Worm (Caenorhabditis elegans) whole organism, early embryonic: Measurements from ENCODE around the gene egl-18.

Experiments used
- B0310.2 ChIP-seq: sonication (generic microtip); optimal IDR thresholded peaks from 2 replicates; lab custom pipeline; 2016; ENCODE audit warnings: mild to moderate bottlenecking, missing genetic modification characterization, missing compliant biosample characterization
- F13C5.2 ChIP-seq: sonication (generic microtip); optimal IDR thresholded peaks from 2 replicates; lab custom pipeline; 2017; ENCODE audit warnings: mild to moderate bottlenecking, missing genetic modification characterization, inconsistent platforms, missing compliant biosample characterization
- aly-1 ChIP-seq: sonication (generic microtip); optimal IDR thresholded peaks from 2 replicates; lab custom pipeline; 2016; ENCODE audit warnings: missing genetic modification characterization, missing compliant biosample characterization
- ama-1 ChIP-seq: fragments of 150-350 bp; optimal IDR thresholded peaks from 2 replicates; lab custom pipeline; 2014
- ceh-13 ChIP-seq: fragments of 200-800 bp; sonication (Bioruptor generic); optimal IDR thresholded peaks from 2 replicates; lab custom pipeline; 2018; ENCODE audit warnings: mild to moderate bottlenecking, missing genetic modification characterization, missing compliant biosample characterization
- ceh-36 ChIP-seq: sonication (generic microtip); optimal IDR thresholded peaks from 2 replicates; lab custom pipeline; 2016; ENCODE audit warnings: missing genetic modification characterization, inconsistent platforms, missing compliant biosample characterization
- ets-7 ChIP-seq: sonication (generic microtip); optimal IDR thresholded peaks from 2 replicates; lab custom pipeline; 2016; ENCODE audit warnings: missing genotype, missing genetic modification characterization, missing compliant biosample characterization
- flt-1 ChIP-seq: fragments of 200-800 bp; sonication (Bioruptor generic); IDR thresholded peaks from 2 replicates; pipeline ENCODE4 v1.3.6; 2022; ENCODE audit warnings: missing genetic modification characterization, missing compliant biosample characterization
- hmbx-1 ChIP-seq: sonication (generic microtip); optimal IDR thresholded peaks from 2 replicates; lab custom pipeline; 2016; ENCODE audit warnings: mild to moderate bottlenecking, missing genetic modification characterization, missing compliant biosample characterization
- hmg-4 ChIP-seq: fragments of 200-800 bp; sonication (Bioruptor generic); optimal IDR thresholded peaks from 2 replicates; lab custom pipeline; 2018; ENCODE audit warnings: mild to moderate bottlenecking, missing genetic modification characterization, missing compliant biosample characterization
- hnd-1 ChIP-seq: sonication (generic microtip); optimal IDR thresholded peaks from 2 replicates; lab custom pipeline; 2016; ENCODE audit warnings: missing genetic modification characterization, missing compliant biosample characterization
- pes-1 ChIP-seq: fragments of 200-800 bp; sonication (Bioruptor generic); IDR thresholded peaks from 2 replicates; pipeline ENCODE4 v1.3.6; 2022; ENCODE audit warnings: missing genetic modification reagents, missing genetic modification characterization, missing compliant biosample characterization
- scrt-1 ChIP-seq: fragments of 200-800 bp; sonication (Bioruptor generic); IDR thresholded peaks from 2 replicates; pipeline ENCODE4 v1.3.6; 2022; ENCODE audit warnings: missing genetic modification characterization, missing compliant biosample characterization
- sea-1 ChIP-seq: fragments of 200-800 bp; sonication (Bioruptor generic); conservative IDR thresholded peaks from 2 replicates; pipeline ENCODE4 v1.3.6; 2022; ENCODE audit warnings: missing genetic modification characterization, missing compliant biosample characterization
- tbx-11 ChIP-seq: fragments of 200-800 bp; sonication (Bioruptor generic); IDR thresholded peaks from 2 replicates; pipeline ENCODE4 v1.3.6; 2022; ENCODE audit warnings: missing genetic modification characterization, missing compliant biosample characterization
- tbx-37 ChIP-seq: fragments of 200-800 bp; sonication (Bioruptor generic); conservative IDR thresholded peaks from 2 replicates; pipeline ENCODE4 v1.3.6; 2022; ENCODE audit warnings: missing genetic modification reagents, missing genetic modification characterization, missing compliant biosample characterization
- tra-4 ChIP-seq: sonication (generic microtip); optimal IDR thresholded peaks from 2 replicates; lab custom pipeline; 2017; ENCODE audit warnings: missing genetic modification characterization, missing compliant biosample characterization

egl-18 gene

ce11 chrIV:1902022-1902421 is at the start of gene egl-18:
Gene egl-18, plus strand, starts transcription at chrIV:1902322.
- TF ChIP-seq ama-1 (lab: Kevin White, UChicago): no peak
- no peak for TF ChIP-seq sea-1
- TF ChIP-seq B0310.2 (tag; lab: Kevin White, UChicago): no peak
- no peak for TF ChIP-seq flt-1
- TF ChIP-seq hmbx-1 (tag; lab: Kevin White, UChicago): no peak
- no peak for TF ChIP-seq tbx-11
- TF ChIP-seq tbx-37 (GFP tag; lab: Robert Waterston, UW): no peak
- no peak for TF ChIP-seq hmg-4 (GFP tag; lab: Kevin White, UChicago)
- TF ChIP-seq scrt-1 (GFP tag; lab: Robert Waterston, UW): no peak
- TF ChIP-seq aly-1 (tag; lab: Kevin White, UChicago): no peak
- no peak for TF ChIP-seq ceh-13 (GFP tag; lab: Kevin White, UChicago)
- no peak for TF ChIP-seq pes-1 (GFP tag; lab: Robert Waterston, UW)
- no peak for TF ChIP-seq hnd-1 (tag; lab: Kevin White, UChicago)

- TF ChIP-seq ama-1 (lab: Kevin White, UChicago) (no peak), ceh-13 (GFP tag; lab: Kevin White, UChicago) (no peak), B0310.2 (tag; lab: Kevin White, UChicago) (no peak), hmbx-1 (tag; lab: Kevin White, UChicago) (no peak), ets-7 (no peak), pes-1 (GFP tag; lab: Robert Waterston, UW) (peak; percentile 56), aly-1 (tag; lab: Kevin White, UChicago) (no peak), F13C5.2 (no peak), ceh-36 (tag; lab: Kevin White, UChicago) (no peak)
Observed at ce11 chrIV:1853934-1854438, 48.1 kb upstream of the egl-18 start.

ce11 chrIV:1857866-1858271 is 44.3 kb upstream of the egl-18 start:
- no peak for TF ChIP-seq hmg-4 (GFP tag; lab: Kevin White, UChicago)
- no peak for TF ChIP-seq ceh-36 (tag; lab: Kevin White, UChicago)
- no peak for TF ChIP-seq ama-1 (lab: Kevin White, UChicago)
- no peak for TF ChIP-seq sea-1
- no peak for TF ChIP-seq tbx-37 (GFP tag; lab: Robert Waterston, UW)
- TF ChIP-seq ceh-13 (GFP tag; lab: Kevin White, UChicago): no peak
- TF ChIP-seq B0310.2 (tag; lab: Kevin White, UChicago): no peak
- TF ChIP-seq aly-1 (tag; lab: Kevin White, UChicago): no peak
- no peak for TF ChIP-seq pes-1 (GFP tag; lab: Robert Waterston, UW)
- no peak for TF ChIP-seq tra-4 (tag; lab: Kevin White, UChicago)
- no peak for TF ChIP-seq flt-1
- no peak for TF ChIP-seq ets-7
- no peak for TF ChIP-seq F13C5.2
- TF ChIP-seq hmbx-1 (tag; lab: Kevin White, UChicago): no peak
- no peak for TF ChIP-seq tbx-11
- no peak for TF ChIP-seq scrt-1 (GFP tag; lab: Robert Waterston, UW)

- no peak for TF ChIP-seq tbx-37 (GFP tag; lab: Robert Waterston, UW)
- no peak for TF ChIP-seq flt-1
- TF ChIP-seq ets-7: no peak
- no peak for TF ChIP-seq B0310.2 (tag; lab: Kevin White, UChicago)
- TF ChIP-seq hmg-4 (GFP tag; lab: Kevin White, UChicago): no peak
- no peak for TF ChIP-seq ceh-36 (tag; lab: Kevin White, UChicago)
- TF ChIP-seq F13C5.2: no peak
- TF ChIP-seq sea-1: no peak
- no peak for TF ChIP-seq aly-1 (tag; lab: Kevin White, UChicago)
- TF ChIP-seq hmbx-1 (tag; lab: Kevin White, UChicago): no peak
- no peak for TF ChIP-seq hnd-1 (tag; lab: Kevin White, UChicago)
- TF ChIP-seq ama-1 (lab: Kevin White, UChicago): no peak
- TF ChIP-seq tra-4 (tag; lab: Kevin White, UChicago): no peak
- no peak for TF ChIP-seq scrt-1 (GFP tag; lab: Robert Waterston, UW)
Observed at ce11 chrIV:1859365-1859982, 42.6 kb upstream of the egl-18 start.

ce11 chrIV:1860965-1861364 is 41.2 kb upstream of the egl-18 start:
- TF ChIP-seq ets-7: no peak
- TF ChIP-seq B0310.2 (tag; lab: Kevin White, UChicago): no peak
- no peak for TF ChIP-seq tbx-37 (GFP tag; lab: Robert Waterston, UW)
- TF ChIP-seq ceh-36 (tag; lab: Kevin White, UChicago): no peak
- TF ChIP-seq hnd-1 (tag; lab: Kevin White, UChicago): no peak
- no peak for TF ChIP-seq hmg-4 (GFP tag; lab: Kevin White, UChicago)
- no peak for TF ChIP-seq ceh-13 (GFP tag; lab: Kevin White, UChicago)
- no peak for TF ChIP-seq hmbx-1 (tag; lab: Kevin White, UChicago)

ce11 chrIV:1862655-1863054 is 39.5 kb upstream of the egl-18 start:
- no peak for TF ChIP-seq ama-1 (lab: Kevin White, UChicago)
- no peak for TF ChIP-seq flt-1
- TF ChIP-seq tbx-11: no peak
- TF ChIP-seq ets-7: no peak
- no peak for TF ChIP-seq tbx-37 (GFP tag; lab: Robert Waterston, UW)
- no peak for TF ChIP-seq hmbx-1 (tag; lab: Kevin White, UChicago)
- TF ChIP-seq F13C5.2: no peak
- TF ChIP-seq ceh-36 (tag; lab: Kevin White, UChicago): no peak
- no peak for TF ChIP-seq tra-4 (tag; lab: Kevin White, UChicago)
- no peak for TF ChIP-seq sea-1
- TF ChIP-seq hmg-4 (GFP tag; lab: Kevin White, UChicago): no peak
- no peak for TF ChIP-seq scrt-1 (GFP tag; lab: Robert Waterston, UW)
- TF ChIP-seq hnd-1 (tag; lab: Kevin White, UChicago): no peak
- no peak for TF ChIP-seq ceh-13 (GFP tag; lab: Kevin White, UChicago)
- TF ChIP-seq aly-1 (tag; lab: Kevin White, UChicago): no peak
- TF ChIP-seq pes-1 (GFP tag; lab: Robert Waterston, UW): no peak
- no peak for TF ChIP-seq B0310.2 (tag; lab: Kevin White, UChicago)

- TF ChIP-seq aly-1 (tag; lab: Kevin White, UChicago): no peak
- no peak for TF ChIP-seq ceh-13 (GFP tag; lab: Kevin White, UChicago)
- no peak for TF ChIP-seq hmbx-1 (tag; lab: Kevin White, UChicago)
- no peak for TF ChIP-seq hnd-1 (tag; lab: Kevin White, UChicago)
- no peak for TF ChIP-seq sea-1
- no peak for TF ChIP-seq ama-1 (lab: Kevin White, UChicago)
- TF ChIP-seq tra-4 (tag; lab: Kevin White, UChicago): no peak
- TF ChIP-seq tbx-11: no peak
- no peak for TF ChIP-seq tbx-37 (GFP tag; lab: Robert Waterston, UW)
- no peak for TF ChIP-seq B0310.2 (tag; lab: Kevin White, UChicago)
- TF ChIP-seq scrt-1 (GFP tag; lab: Robert Waterston, UW): no peak
- no peak for TF ChIP-seq hmg-4 (GFP tag; lab: Kevin White, UChicago)
- no peak for TF ChIP-seq flt-1
- TF ChIP-seq ets-7: no peak
- TF ChIP-seq pes-1 (GFP tag; lab: Robert Waterston, UW): no peak
- TF ChIP-seq ceh-36 (tag; lab: Kevin White, UChicago): no peak
- TF ChIP-seq F13C5.2: no peak
Observed at ce11 chrIV:1866863-1867262, 35.3 kb upstream of the egl-18 start.
